Worm (Caenorhabditis elegans) whole organism, midembryonic: Measurements from ENCODE around the gene ZK686.5.

Experiments
- flt-1 ChIP-seq: fragments of 200-800 bp; sonication (Bioruptor generic); IDR thresholded peaks from 2 replicates; pipeline ENCODE4 v1.3.6; 2022; ENCODE audit warnings: missing genetic modification characterization, missing compliant biosample characterization
- med-1 ChIP-seq: sonication (generic microtip); optimal IDR thresholded peaks from 2 replicates; lab custom pipeline; 2017; ENCODE audit warnings: missing genetic modification characterization, mild to moderate bottlenecking, missing compliant biosample characterization, antibody characterized with exemption, missing genetic modification reagents; ENCODE audit not compliant: insufficient read depth
- ref-1 ChIP-seq: fragments of 200-800 bp; sonication (Bioruptor generic); conservative IDR thresholded peaks from 2 replicates; pipeline ENCODE4 v1.3.6; 2022; ENCODE audit warnings: missing genetic modification reagents, missing genetic modification characterization, missing compliant biosample characterization
- tab-1 ChIP-seq: fragments of 200-800 bp; sonication (Bioruptor generic); IDR thresholded peaks from 2 replicates; pipeline ENCODE4 v1.3.6; 2022; ENCODE audit warnings: missing genetic modification characterization, missing compliant biosample characterization
- ztf-29 ChIP-seq: fragments of 200-800 bp; sonication (Bioruptor generic); IDR thresholded peaks from 2 replicates; pipeline ENCODE4 v1.3.6; 2022; ENCODE audit warnings: missing genetic modification reagents, missing genetic modification characterization, missing compliant biosample characterization

- TF ChIP-seq flt-1 (GFP tag; lab: Robert Waterston, UW): no peak
- no peak for TF ChIP-seq ztf-29 (GFP tag; lab: Robert Waterston, UW)
- TF ChIP-seq ref-1: no peak
- TF ChIP-seq tab-1 (GFP tag; lab: Robert Waterston, UW): no peak
- TF ChIP-seq med-1: no peak
Measured at ce11 chrIII:7768963-7769362, 1.6 kb upstream of the ZK686.5 start, which contains the start of gene ZK686.3.
